Worm (Caenorhabditis elegans) whole organism, mixed stage, embryonic: ENCODE measurements around the gene srz-69.

Experiments
- bed-3 ChIP-seq: fragments of 200-800 bp; sonication (Bioruptor generic); optimal IDR thresholded peaks from 3 replicates; lab custom pipeline; 2018; ENCODE audit warnings: mild to moderate bottlenecking, missing genetic modification characterization, moderate library complexity, missing compliant biosample characterization
- elt-3 ChIP-seq: fragments of 150-350 bp; optimal IDR thresholded peaks from 2 replicates; lab custom pipeline; 2014; ENCODE audit warnings: missing biosample characterization, missing genetic modification characterization
- ham-2 ChIP-seq: fragments of 200-800 bp; sonication (Bioruptor generic); optimal IDR thresholded peaks from 2 replicates; lab custom pipeline; 2018; ENCODE audit warnings: mild to moderate bottlenecking, missing genetic modification characterization, missing compliant biosample characterization
- mep-1 ChIP-seq: fragments of 150-350 bp; optimal IDR thresholded peaks from 2 replicates; lab custom pipeline; 2017; ENCODE audit warnings: missing biosample characterization, missing genetic modification reagents, missing genetic modification characterization, inconsistent platforms
- nhr-2 ChIP-seq: fragments of 150-350 bp; optimal IDR thresholded peaks from 2 replicates; lab custom pipeline; 2014; ENCODE audit warnings: missing biosample characterization, missing genetic modification characterization
- nhr-28 ChIP-seq: fragments of 150-350 bp; optimal IDR thresholded peaks from 2 replicates; lab custom pipeline; 2014; ENCODE audit warnings: missing biosample characterization, missing genetic modification characterization
- nhr-76 ChIP-seq: sonication (generic microtip); optimal IDR thresholded peaks from 2 replicates; lab custom pipeline; 2017; ENCODE audit warnings: missing biosample characterization, missing genetic modification characterization
- pha-4 ChIP-seq: fragments of 150-350 bp; optimal IDR thresholded peaks from 2 replicates; lab custom pipeline; 2018; ENCODE audit warnings: missing biosample characterization, missing genetic modification reagents, missing genetic modification characterization
- snpc-4 ChIP-seq: fragments of 150-350 bp; optimal IDR thresholded peaks from 2 replicates; lab custom pipeline; 2014; ENCODE audit warnings: missing biosample characterization, missing genetic modification characterization
- unc-39 ChIP-seq: fragments of 150-350 bp; optimal IDR thresholded peaks from 2 replicates; lab custom pipeline; 2014; ENCODE audit warnings: missing biosample characterization, missing genetic modification characterization
- unc-62 ChIP-seq: fragments of 150-350 bp; optimal IDR thresholded peaks from 2 replicates; lab custom pipeline; 2014; ENCODE audit warnings: missing biosample characterization, missing genetic modification reagents, missing genetic modification characterization

ce11 chrIV:3517582-3517981, 40.6 kb upstream of the srz-69 start:
- TF ChIP-seq unc-39 (tag; lab: Kevin White, UChicago): no peak
- TF ChIP-seq pha-4 (tag; lab: Kevin White, UChicago): no peak
- TF ChIP-seq ham-2 (GFP tag; lab: Kevin White, UChicago): no peak
- TF ChIP-seq nhr-76: no peak
- TF ChIP-seq nhr-2 (tag; lab: Kevin White, UChicago): no peak
- no peak for TF ChIP-seq mep-1
- no peak for TF ChIP-seq snpc-4 (tag; lab: Kevin White, UChicago)
- no peak for TF ChIP-seq nhr-28 (tag; lab: Kevin White, UChicago)
- TF ChIP-seq elt-3 (tag; lab: Kevin White, UChicago): no peak
- TF ChIP-seq bed-3 (GFP tag; lab: Kevin White, UChicago): no peak
- TF ChIP-seq unc-62 (GFP tag; lab: Kevin White, UChicago): no peak
